Worm (Caenorhabditis elegans) whole organism, L2 larva: ENCODE results near the gene pals-16.
A peak's percentile ranks its signal among the peaks of the same experiment; 100 is the strongest.

ENCODE experiments used
- C34F6.9 ChIP-seq: fragments of 150-350 bp; optimal IDR thresholded peaks from 2 replicates; lab custom pipeline; 2014; ENCODE audit warnings: missing biosample characterization, missing genetic modification characterization
- F13H6.1 ChIP-seq: sonication (generic microtip); optimal IDR thresholded peaks from 2 replicates; lab custom pipeline; 2016; ENCODE audit warnings: missing genetic modification characterization, missing compliant biosample characterization
- Y55F3AM.14 ChIP-seq: fragments of 200-800 bp; sonication (Bioruptor generic); optimal IDR thresholded peaks from 2 replicates; lab custom pipeline; 2018; ENCODE audit warnings: mild to moderate bottlenecking, missing genetic modification characterization, missing compliant biosample characterization
- ZK546.5 ChIP-seq: sonication (generic microtip); optimal IDR thresholded peaks from 2 replicates; lab custom pipeline; 2017; ENCODE audit warnings: missing biosample characterization, missing genetic modification characterization
- alr-1 ChIP-seq: fragments of 150-350 bp; optimal IDR thresholded peaks from 2 replicates; lab custom pipeline; 2014; ENCODE audit warnings: missing biosample characterization, missing genetic modification characterization
- aly-2 ChIP-seq: fragments of 150-350 bp; optimal IDR thresholded peaks from 2 replicates; lab custom pipeline; 2014; ENCODE audit warnings: missing biosample characterization, missing genetic modification characterization
- blmp-1 ChIP-seq: sonication (generic microtip); optimal IDR thresholded peaks from 2 replicates; lab custom pipeline; 2017; ENCODE audit warnings: missing genetic modification characterization, mild to moderate bottlenecking, missing compliant biosample characterization, antibody characterized with exemption, moderate library complexity; ENCODE audit not compliant: insufficient read depth
- ceh-16 ChIP-seq: fragments of 150-350 bp; optimal IDR thresholded peaks from 2 replicates; lab custom pipeline; 2014; ENCODE audit warnings: missing biosample characterization, missing genetic modification characterization
- ceh-82 ChIP-seq: fragments of 150-350 bp; optimal IDR thresholded peaks from 2 replicates; lab custom pipeline; 2014; ENCODE audit warnings: missing biosample characterization, missing genetic modification characterization
- crh-2 ChIP-seq: sonication (generic microtip); optimal IDR thresholded peaks from 2 replicates; lab custom pipeline; 2017; ENCODE audit warnings: missing biosample characterization, missing genetic modification characterization
- egl-27 ChIP-seq: sonication (generic microtip); optimal IDR thresholded peaks from 3 replicates; lab custom pipeline; 2017; ENCODE audit warnings: missing biosample characterization, missing genetic modification reagents, missing genetic modification characterization
- elt-3 ChIP-seq: sonication (generic microtip); optimal IDR thresholded peaks from 2 replicates; lab custom pipeline; 2017; ENCODE audit warnings: missing biosample characterization, missing genetic modification characterization
- fos-1 ChIP-seq: fragments of 150-350 bp; optimal IDR thresholded peaks from 2 replicates; lab custom pipeline; 2014; ENCODE audit warnings: missing biosample characterization, missing genetic modification characterization
- gmeb-1 ChIP-seq: fragments of 150-350 bp; optimal IDR thresholded peaks from 2 replicates; lab custom pipeline; 2014; ENCODE audit warnings: missing biosample characterization, missing genetic modification characterization
- lin-11 ChIP-seq: fragments of 150-350 bp; sonication (generic microtip); optimal IDR thresholded peaks from 2 replicates; lab custom pipeline; 2014; ENCODE audit warnings: missing biosample characterization, missing genetic modification characterization, inconsistent platforms, mixed read lengths
- lin-13 ChIP-seq: fragments of 150-350 bp; optimal IDR thresholded peaks from 2 replicates; lab custom pipeline; 2014; ENCODE audit warnings: missing biosample characterization, missing genetic modification reagents, missing genetic modification characterization
- lin-39 ChIP-seq: fragments of 150-350 bp; optimal IDR thresholded peaks from 2 replicates; lab custom pipeline; 2014; ENCODE audit warnings: missing biosample characterization, missing genetic modification reagents, missing genetic modification characterization
- lsy-2 ChIP-seq, 2 experiments: fragments of 150-350 bp in 1 of 2; sonication (generic microtip) in 1 of 2; optimal IDR thresholded peaks; 2 replicates each; lab custom pipeline; 2014 to 2017; ENCODE audit warnings: missing biosample characterization in 2 of 2, missing genetic modification characterization in 2 of 2
- mab-5 ChIP-seq: fragments of 150-350 bp; optimal IDR thresholded peaks from 2 replicates; lab custom pipeline; 2014; ENCODE audit warnings: missing biosample characterization, missing genetic modification characterization
- nhr-10 ChIP-seq: sonication (generic microtip); optimal IDR thresholded peaks from 2 replicates; lab custom pipeline; 2017; ENCODE audit warnings: missing biosample characterization, missing genetic modification characterization
- nhr-12 ChIP-seq: fragments of 150-350 bp; optimal IDR thresholded peaks from 2 replicates; lab custom pipeline; 2014; ENCODE audit warnings: missing biosample characterization, missing genetic modification characterization
- nhr-129 ChIP-seq: fragments of 150-350 bp; optimal IDR thresholded peaks from 2 replicates; lab custom pipeline; 2014; ENCODE audit warnings: missing biosample characterization, missing genetic modification characterization
- nhr-21 ChIP-seq: fragments of 150-350 bp; optimal IDR thresholded peaks from 2 replicates; lab custom pipeline; 2014; ENCODE audit warnings: missing biosample characterization, missing genetic modification characterization
- nhr-23 ChIP-seq: fragments of 150-350 bp; optimal IDR thresholded peaks from 2 replicates; lab custom pipeline; 2014; ENCODE audit warnings: missing biosample characterization, missing genetic modification reagents, missing genetic modification characterization
- nhr-237 ChIP-seq: fragments of 150-350 bp; optimal IDR thresholded peaks from 2 replicates; lab custom pipeline; 2014; ENCODE audit warnings: missing biosample characterization, missing genetic modification characterization
- nhr-25 ChIP-seq: fragments of 150-350 bp; sonication (generic microtip); optimal IDR thresholded peaks from 3 replicates; lab custom pipeline; 2014; ENCODE audit warnings: missing biosample characterization, missing genetic modification characterization
- nhr-6 ChIP-seq: fragments of 150-350 bp; optimal IDR thresholded peaks from 2 replicates; lab custom pipeline; 2014; ENCODE audit warnings: missing biosample characterization, missing genetic modification characterization
- nhr-77 ChIP-seq: fragments of 150-350 bp; optimal IDR thresholded peaks from 2 replicates; lab custom pipeline; 2014; ENCODE audit warnings: missing biosample characterization, missing genetic modification characterization
- sem-4 ChIP-seq: fragments of 150-350 bp; optimal IDR thresholded peaks from 2 replicates; lab custom pipeline; 2014; ENCODE audit warnings: missing biosample characterization, missing genetic modification reagents, missing genetic modification characterization
- skn-1 ChIP-seq: sonication (generic microtip); optimal IDR thresholded peaks from 2 replicates; lab custom pipeline; 2017; ENCODE audit warnings: missing biosample characterization, missing genetic modification characterization
- sma-3 ChIP-seq: sonication (generic microtip); optimal IDR thresholded peaks from 2 replicates; lab custom pipeline; 2016; ENCODE audit warnings: missing genetic modification reagents, missing genetic modification characterization, missing compliant biosample characterization
- sma-9 ChIP-seq, 2 experiments: fragments of 150-350 bp in 1 of 2; sonication (generic microtip) in 1 of 2; optimal IDR thresholded peaks; 2 replicates each; lab custom pipeline; 2014 to 2016; ENCODE audit warnings: missing genetic modification characterization in 2 of 2, mild to moderate bottlenecking in 1 of 2, missing biosample characterization in 1 of 2, missing compliant biosample characterization in 1 of 2, missing genetic modification reagents in 1 of 2, moderate library complexity in 1 of 2
- snpc-4 ChIP-seq: fragments of 150-350 bp; optimal IDR thresholded peaks from 2 replicates; lab custom pipeline; 2014; ENCODE audit warnings: missing biosample characterization, missing genetic modification characterization
- unc-39 ChIP-seq: fragments of 150-350 bp; optimal IDR thresholded peaks from 2 replicates; lab custom pipeline; 2014; ENCODE audit warnings: missing biosample characterization, missing genetic modification characterization
- unc-55 ChIP-seq: fragments of 150-350 bp; sonication (generic microtip); optimal IDR thresholded peaks from 3 replicates; lab custom pipeline; 2014; ENCODE audit warnings: missing biosample characterization, missing genetic modification reagents, missing genetic modification characterization
- unc-62 ChIP-seq: fragments of 150-350 bp; optimal IDR thresholded peaks from 2 replicates; lab custom pipeline; 2014; ENCODE audit warnings: missing biosample characterization, missing genetic modification reagents, missing genetic modification characterization
- zag-1 ChIP-seq: fragments of 150-350 bp; optimal IDR thresholded peaks from 2 replicates; lab custom pipeline; 2014; ENCODE audit warnings: missing biosample characterization, missing genetic modification characterization
- ztf-1 ChIP-seq: fragments of 200-800 bp; sonication (Bioruptor generic); conservative IDR thresholded peaks from 2 replicates; pipeline ENCODE4 v1.3.6; 2022; ENCODE audit warnings: missing genetic modification characterization, missing compliant biosample characterization
- ztf-11 ChIP-seq: sonication (generic microtip); optimal IDR thresholded peaks from 2 replicates; lab custom pipeline; 2017; ENCODE audit warnings: missing biosample characterization, missing genetic modification characterization

pals-16 gene

ce11 chrIII:1424305-1424704 is 24.5 kb downstream of the pals-16 start:
- TF ChIP-seq unc-62 (GFP tag; lab: Kevin White, UChicago) = no peak
- no peak for TF ChIP-seq nhr-12 (tag; lab: Kevin White, UChicago)
- peak; percentile 42 for TF ChIP-seq Y55F3AM.14
- peak; percentile 88 for TF ChIP-seq lin-13 (GFP tag; lab: Kevin White, UChicago)
- no peak for TF ChIP-seq skn-1
- TF ChIP-seq nhr-25 (tag; lab: Kevin White, UChicago) = peak; percentile 46
- peak; percentile 34 for TF ChIP-seq fos-1
- no peak for TF ChIP-seq nhr-10 (tag; lab: Kevin White, UChicago)
- peak; percentile 8 for TF ChIP-seq crh-2 (tag; lab: Kevin White, UChicago)
- TF ChIP-seq sem-4 (tag; lab: Kevin White, UChicago) = no peak
- peak; percentile 67 to 75 for TF ChIP-seq lsy-2 (tag; optimal IDR thresholded peaks at IDR 0.05; lab: Kevin White, UChicago)
- TF ChIP-seq nhr-237 (tag; lab: Kevin White, UChicago) = no peak
- TF ChIP-seq ztf-11 (tag; lab: Kevin White, UChicago) = no peak
- TF ChIP-seq nhr-23 = no peak
- peak; percentile 77 for TF ChIP-seq unc-55
- peak; percentile 52 for TF ChIP-seq gmeb-1
- TF ChIP-seq nhr-6 (tag; lab: Kevin White, UChicago) = no peak
- TF ChIP-seq lin-39 (tag; lab: Kevin White, UChicago) = no peak
- no peak for TF ChIP-seq ztf-1
- TF ChIP-seq aly-2 (tag; lab: Kevin White, UChicago) = no peak
- TF ChIP-seq elt-3 (tag; lab: Kevin White, UChicago) = no peak
- peak; percentile 50 for TF ChIP-seq lin-11 (tag; lab: Kevin White, UChicago)
- TF ChIP-seq ZK546.5 (tag; lab: Kevin White, UChicago) = no peak
- peak; percentile 35 for TF ChIP-seq mab-5
- peak; percentile 14 for TF ChIP-seq nhr-21 (tag; lab: Kevin White, UChicago)
- TF ChIP-seq nhr-129 = peak; percentile 32
- TF ChIP-seq C34F6.9 = peak; percentile 45
- TF ChIP-seq sma-3 (GFP tag; lab: Kevin White, UChicago) = peak; percentile 53
- TF ChIP-seq F13H6.1 (tag; lab: Kevin White, UChicago) = peak; percentile 49

- TF ChIP-seq alr-1 (no peak), crh-2 (tag; lab: Kevin White, UChicago) (no peak), nhr-77 (tag; lab: Kevin White, UChicago) (no peak), sem-4 (tag; lab: Kevin White, UChicago) (no peak), nhr-129 (no peak), nhr-23 (no peak), ceh-82 (no peak), gmeb-1 (no peak), egl-27 (tag; lab: Kevin White, UChicago) (no peak), mab-5 (no peak), unc-55 (no peak), snpc-4 (tag; lab: Kevin White, UChicago) (no peak), Y55F3AM.14 (no peak), nhr-12 (tag; lab: Kevin White, UChicago) (no peak), nhr-21 (tag; lab: Kevin White, UChicago) (no peak), skn-1 (no peak), zag-1 (no peak), sma-3 (GFP tag; lab: Kevin White, UChicago) (no peak), unc-62 (GFP tag; lab: Kevin White, UChicago) (no peak)
Observed at ce11 chrIII:1427126-1427525, 27.4 kb downstream of the pals-16 start, which contains the start of gene lelo-2. lelo-2 (minus strand) TSS chrIII:1427226.

- TF ChIP-seq ceh-16 (tag; lab: Kevin White, UChicago) = no peak
- no peak for TF ChIP-seq aly-2 (tag; lab: Kevin White, UChicago)
- no peak for TF ChIP-seq unc-39 (tag; lab: Kevin White, UChicago)
- no peak for TF ChIP-seq sma-9 (GFP tag; optimal IDR thresholded peaks at IDR 0.05; lab: Kevin White, UChicago)
- TF ChIP-seq sma-9 (tag; optimal IDR thresholded peaks at IDR 0.05; lab: Kevin White, UChicago) = no peak
- TF ChIP-seq lsy-2 (tag; optimal IDR thresholded peaks at IDR 0.05; lab: Kevin White, UChicago) = no peak
- TF ChIP-seq sma-3 (GFP tag; lab: Kevin White, UChicago) = no peak
- TF ChIP-seq fos-1 = no peak
- TF ChIP-seq unc-62 (GFP tag; lab: Kevin White, UChicago) = no peak
- no peak for TF ChIP-seq gmeb-1
- no peak for TF ChIP-seq egl-27 (tag; lab: Kevin White, UChicago)
- no peak for TF ChIP-seq ztf-1
- no peak for TF ChIP-seq blmp-1
- no peak for TF ChIP-seq sem-4 (tag; lab: Kevin White, UChicago)
- TF ChIP-seq nhr-12 (tag; lab: Kevin White, UChicago) = no peak
- TF ChIP-seq F13H6.1 (tag; lab: Kevin White, UChicago) = no peak
Observed at ce11 chrIII:1428448-1428847, 28.7 kb downstream of the pals-16 start.
